Fruit fly (Drosophila melanogaster) whole organism, pupa: ENCODE measurements around the gene C3G.

Experiments
- CG10348 ChIP-seq: fragments of 200-800 bp; sonication (Bioruptor generic); IDR thresholded peaks from 2 replicates; pipeline ENCODE4 v1.3.6; 2022; ENCODE audit warnings: missing biosample characterization, missing genetic modification characterization
- CG12605 ChIP-seq: fragments of 200-800 bp; sonication (Bioruptor generic); IDR thresholded peaks from 2 replicates; pipeline ENCODE4 v1.3.6; 2022; ENCODE audit warnings: missing biosample characterization, missing genetic modification characterization
- CG13204 ChIP-seq: fragments of 200-800 bp; sonication (Bioruptor generic); optimal IDR thresholded peaks from 2 replicates; lab custom pipeline; 2018; ENCODE audit warnings: missing biosample characterization, mild to moderate bottlenecking, missing genetic modification characterization, moderate library complexity
- CG14655 ChIP-seq: fragments of 200-800 bp; sonication (Bioruptor generic); optimal IDR thresholded peaks from 3 replicates; lab custom pipeline; 2017; ENCODE audit warnings: mild to moderate bottlenecking, missing biosample characterization, missing genetic modification reagents, missing genetic modification characterization
- CG15710 ChIP-seq: fragments of 200-800 bp; sonication (Bioruptor generic); optimal IDR thresholded peaks from 2 replicates; lab custom pipeline; 2018; ENCODE audit warnings: missing biosample characterization, mild to moderate bottlenecking, missing genetic modification characterization, moderate library complexity
- CG17806 ChIP-seq: fragments of 200-800 bp; sonication (Bioruptor generic); optimal IDR thresholded peaks from 2 replicates; lab custom pipeline; 2018; ENCODE audit warnings: missing biosample characterization, mild to moderate bottlenecking, missing genetic modification characterization, moderate library complexity
- CG32121 ChIP-seq: fragments of 200-800 bp; sonication (Bioruptor generic); IDR thresholded peaks from 2 replicates; pipeline ENCODE4 v1.3.6; 2022; ENCODE audit warnings: missing biosample characterization, missing genetic modification characterization
- CG34367 ChIP-seq: fragments of 200-800 bp; sonication (Bioruptor generic); optimal IDR thresholded peaks from 2 replicates; lab custom pipeline; 2018; ENCODE audit warnings: missing biosample characterization, mild to moderate bottlenecking, missing genetic modification characterization
- CG4496 ChIP-seq: fragments of 200-800 bp; sonication (Bioruptor generic); IDR thresholded peaks from 3 replicates; pipeline ENCODE4 v1.3.6; 2022; ENCODE audit warnings: missing biosample characterization, missing genetic modification characterization
- CG8159 ChIP-seq: fragments of 200-800 bp; sonication (Bioruptor generic); optimal IDR thresholded peaks from 3 replicates; lab custom pipeline; 2018; ENCODE audit warnings: missing biosample characterization, mild to moderate bottlenecking, missing genetic modification characterization, moderate library complexity
- CG8301 ChIP-seq: fragments of 200-800 bp; sonication (Bioruptor generic); optimal IDR thresholded peaks from 2 replicates; lab custom pipeline; 2018; ENCODE audit warnings: missing biosample characterization, mild to moderate bottlenecking, missing genetic modification characterization
- CG9948 ChIP-seq: fragments of 200-800 bp; sonication (Bioruptor generic); optimal IDR thresholded peaks from 2 replicates; lab custom pipeline; 2018; ENCODE audit warnings: missing biosample characterization, mild to moderate bottlenecking, missing genetic modification characterization, moderate library complexity
- D1 ChIP-seq: fragments of 200-800 bp; sonication (Bioruptor generic); optimal IDR thresholded peaks from 2 replicates; lab custom pipeline; 2018; ENCODE audit warnings: missing biosample characterization, mild to moderate bottlenecking, missing genetic modification characterization, moderate library complexity
- EcR ChIP-seq: fragments of 200-800 bp; sonication (Bioruptor generic); optimal IDR thresholded peaks from 3 replicates; lab custom pipeline; 2019; ENCODE audit warnings: missing biosample characterization, missing genetic modification characterization, mild to moderate bottlenecking, moderate library complexity, missing genetic modification reagents
- Ets98B ChIP-seq: fragments of 200-800 bp; sonication (Bioruptor generic); IDR thresholded peaks from 2 replicates; pipeline ENCODE4 v1.3.6; 2022; ENCODE audit warnings: missing biosample characterization, missing genetic modification characterization
- Pif1A ChIP-seq: fragments of 200-800 bp; sonication (Bioruptor generic); optimal IDR thresholded peaks from 3 replicates; lab custom pipeline; 2016; ENCODE audit warnings: missing biosample characterization, missing genetic modification characterization
- Pif1B ChIP-seq: fragments of 200-800 bp; sonication (Bioruptor generic); optimal IDR thresholded peaks from 3 replicates; lab custom pipeline; 2016; ENCODE audit warnings: missing biosample characterization, missing genetic modification characterization
- Snoo ChIP-seq: fragments of 200-800 bp; sonication (Bioruptor generic); optimal IDR thresholded peaks from 3 replicates; lab custom pipeline; 2017; ENCODE audit warnings: missing biosample characterization, mild to moderate bottlenecking, missing genetic modification characterization, inconsistent platforms
- fd96Ca ChIP-seq: fragments of 200-800 bp; sonication (Bioruptor generic); IDR thresholded peaks from 3 replicates; pipeline ENCODE4 v1.3.6; 2022; ENCODE audit warnings: missing biosample characterization, missing genetic modification characterization
- gl ChIP-seq: fragments of 200-800 bp; sonication (Bioruptor generic); optimal IDR thresholded peaks from 2 replicates; lab custom pipeline; 2018; ENCODE audit warnings: missing biosample characterization, mild to moderate bottlenecking, missing genetic modification characterization
- rn ChIP-seq: fragments of 200-800 bp; sonication (Bioruptor generic); IDR thresholded peaks from 2 replicates; pipeline ENCODE4 v1.3.6; 2022; ENCODE audit warnings: missing biosample characterization, missing genetic modification characterization

The C3G gene

DNA sequence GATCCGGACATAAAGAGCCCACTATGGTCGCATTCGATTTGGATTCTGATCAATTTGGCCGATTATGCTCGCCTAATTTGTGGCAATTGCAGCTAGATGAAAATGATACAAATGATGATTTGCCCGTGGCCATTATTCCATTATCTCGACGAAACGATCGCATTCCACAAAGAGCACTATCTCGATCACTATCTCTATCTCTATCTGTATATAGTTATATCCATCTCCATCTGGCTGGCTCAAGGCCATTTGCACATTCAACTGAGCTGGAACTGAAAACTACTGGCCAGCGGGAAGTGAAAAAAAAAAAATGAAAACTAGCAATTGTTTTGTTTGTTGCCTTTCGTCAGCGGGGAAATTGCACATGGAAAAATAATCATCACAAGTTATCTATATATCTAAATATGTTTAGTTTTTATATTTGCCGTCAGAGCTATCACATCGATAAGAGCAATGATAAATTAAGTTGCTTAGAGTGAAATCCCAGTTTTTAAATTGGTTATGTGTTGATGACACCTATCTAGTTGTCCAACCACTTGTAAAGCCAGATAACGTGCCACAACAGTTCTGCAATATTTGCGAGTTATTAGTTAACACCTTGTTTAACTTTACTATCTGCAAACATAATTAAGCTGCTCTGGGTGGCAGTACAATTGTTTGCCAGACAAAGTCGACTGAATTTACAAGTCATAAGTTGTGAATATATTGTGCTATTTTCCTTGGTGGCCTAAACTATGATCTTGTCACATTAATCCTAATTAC lies 4.0 kb downstream of the C3G start:
- no peak for TF ChIP-seq Ets98B (GFP tag; lab: Robert Waterston, UW)
- TF ChIP-seq CG12605, result no peak
- TF ChIP-seq CG9948 (tag; lab: Kevin White, UChicago), result no peak
- TF ChIP-seq D1 (tag; lab: Kevin White, UChicago), result no peak
- TF ChIP-seq CG8301 (tag; lab: Kevin White, UChicago), result no peak
- no peak for TF ChIP-seq CG32121 (GFP tag; lab: Robert Waterston, UW)
- TF ChIP-seq CG4496 (GFP tag; lab: Robert Waterston, UW), result no peak
- no peak for TF ChIP-seq CG15710 (tag; lab: Kevin White, UChicago)

DNA sequence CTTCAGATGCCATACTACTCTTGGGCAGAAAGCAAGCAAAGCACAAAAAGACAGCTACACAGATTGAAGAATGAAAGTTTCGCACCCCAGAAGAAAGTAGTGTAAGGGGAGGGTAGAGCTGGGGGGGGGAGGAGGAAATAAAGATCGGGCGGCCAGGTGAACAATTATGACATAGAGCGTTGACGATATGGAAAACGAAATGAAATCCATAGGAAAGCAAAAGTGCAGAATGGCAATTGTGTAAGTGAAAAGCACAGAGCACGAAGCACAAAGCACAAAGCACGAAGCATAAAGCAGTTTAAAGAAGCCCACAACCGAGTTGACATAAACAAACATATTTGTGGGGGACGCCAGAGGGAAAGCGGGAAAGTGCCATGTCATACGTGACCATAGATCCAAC lies 6.4 kb downstream of the C3G start:
- TF ChIP-seq CG4496 (GFP tag; lab: Robert Waterston, UW), result no peak
- no peak for TF ChIP-seq CG17806 (tag; lab: Kevin White, UChicago)
- no peak for TF ChIP-seq D1 (tag; lab: Kevin White, UChicago)
- TF ChIP-seq CG15710 (tag; lab: Kevin White, UChicago), result no peak
- TF ChIP-seq gl, result no peak
- TF ChIP-seq Snoo (tag; lab: Kevin White, UChicago), result no peak
- no peak for TF ChIP-seq rn (GFP tag; lab: Robert Waterston, UW)
- TF ChIP-seq CG32121 (GFP tag; lab: Robert Waterston, UW), result no peak
- no peak for TF ChIP-seq CG34367 (tag; lab: Kevin White, UChicago)
- TF ChIP-seq CG13204 (GFP tag; lab: Kevin White, UChicago), result no peak

DNA sequence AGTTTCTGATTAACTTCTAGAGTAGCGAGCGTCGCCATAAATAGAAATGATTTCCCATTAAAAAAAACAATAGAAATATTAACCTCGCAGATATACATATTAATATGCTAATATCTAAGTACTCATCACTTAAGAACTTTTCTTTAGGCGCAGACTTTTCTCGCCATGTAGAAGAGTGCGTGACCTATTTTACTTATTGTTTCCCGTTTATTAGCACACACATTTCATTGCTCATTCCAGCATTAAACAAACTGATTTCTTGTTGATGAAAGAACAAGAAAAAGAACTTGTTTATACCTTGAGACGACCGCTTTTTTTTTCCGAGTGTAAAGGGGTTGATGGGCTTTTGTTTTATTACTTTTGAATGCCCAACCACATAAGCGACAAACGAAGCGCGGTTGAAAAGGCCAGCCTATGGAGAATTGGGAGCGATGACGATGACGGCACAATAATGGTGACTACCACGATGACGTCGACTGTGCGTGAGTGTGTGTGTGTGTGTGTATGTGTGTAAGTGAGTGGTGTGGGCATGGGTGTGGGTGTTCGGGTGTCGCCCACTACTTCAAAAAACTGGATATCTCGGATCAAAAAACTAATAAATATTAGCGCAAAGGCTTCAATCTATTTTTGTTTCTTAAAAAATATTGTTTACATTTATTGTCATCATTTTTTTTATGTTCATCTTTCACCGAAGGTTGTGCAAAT lies 7.3 kb downstream of the C3G start:
- TF ChIP-seq EcR, result no peak
- no peak for TF ChIP-seq CG14655
- no peak for TF ChIP-seq CG34367 (tag; lab: Kevin White, UChicago)
- TF ChIP-seq CG32121 (GFP tag; lab: Robert Waterston, UW), result no peak
- TF ChIP-seq CG8159 (tag; lab: Kevin White, UChicago), result no peak
- no peak for TF ChIP-seq CG8301 (tag; lab: Kevin White, UChicago)
- no peak for TF ChIP-seq fd96Ca (GFP tag; lab: Robert Waterston, UW)
- no peak for TF ChIP-seq CG12605
- no peak for TF ChIP-seq CG10348 (GFP tag; lab: Robert Waterston, UW)
- TF ChIP-seq rn (GFP tag; lab: Robert Waterston, UW), result no peak
- no peak for TF ChIP-seq Pif1B (GFP tag; lab: Kevin White, UChicago)
- no peak for TF ChIP-seq D1 (tag; lab: Kevin White, UChicago)
- no peak for TF ChIP-seq CG15710 (tag; lab: Kevin White, UChicago)
- TF ChIP-seq CG4496 (GFP tag; lab: Robert Waterston, UW), result no peak
- no peak for TF ChIP-seq CG9948 (tag; lab: Kevin White, UChicago)
- TF ChIP-seq, all 21 proteins: peak for 0

DNA sequence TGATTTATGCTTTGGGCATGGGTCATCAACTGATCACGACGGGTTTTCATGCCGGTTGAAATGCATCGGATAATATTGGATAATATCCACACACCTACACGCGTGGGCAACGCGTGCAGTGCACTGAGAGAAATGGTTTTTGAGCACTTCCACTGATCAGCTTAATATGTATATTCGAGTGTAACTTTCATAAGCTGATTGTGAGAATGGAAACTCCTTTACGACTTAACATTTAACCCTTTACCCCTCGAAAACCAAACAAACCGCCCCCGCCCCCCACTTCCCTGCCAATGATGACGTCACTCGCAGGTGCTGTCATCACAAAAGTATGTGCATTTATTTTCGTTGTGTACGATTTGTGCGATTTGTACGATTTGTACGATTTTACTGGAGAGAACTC lies 8.6 kb downstream of the C3G start:
- peak; percentile 2 for TF ChIP-seq Pif1A
- TF ChIP-seq CG13204 (GFP tag; lab: Kevin White, UChicago), result no peak
- TF ChIP-seq CG15710 (tag; lab: Kevin White, UChicago), result no peak
- 0 out of 3 replicates have a peak, but pooled peaks have one; percentile 22 for TF ChIP-seq fd96Ca (GFP tag; lab: Robert Waterston, UW)
- peak; percentile 9 for TF ChIP-seq Snoo (tag; lab: Kevin White, UChicago)

DNA sequence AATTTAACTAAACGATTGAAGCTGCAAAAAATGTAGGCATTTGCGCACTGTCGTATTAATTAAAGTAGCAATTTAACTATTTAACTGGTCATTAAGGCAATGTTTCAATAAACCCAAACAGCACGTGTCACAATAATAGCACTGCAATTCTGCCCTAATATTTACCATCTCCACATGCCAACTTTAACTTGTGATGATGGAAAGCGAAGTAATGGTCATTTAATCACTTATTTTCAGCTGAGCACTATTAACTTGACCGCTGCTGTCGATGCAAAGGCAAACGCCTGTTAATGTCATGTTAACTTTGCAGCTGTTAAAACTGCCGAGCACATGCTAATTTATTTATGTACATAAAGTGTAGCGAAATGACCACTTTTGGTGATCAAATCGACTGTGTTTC lies 9.2 kb downstream of the C3G start:
- TF ChIP-seq CG9948 (tag; lab: Kevin White, UChicago), result peak; percentile 53
- peak; percentile 86 for TF ChIP-seq CG32121 (GFP tag; lab: Robert Waterston, UW)
- peak; percentile 81 for TF ChIP-seq CG12605
- peak; percentile 57 for TF ChIP-seq CG10348 (GFP tag; lab: Robert Waterston, UW)
- peak; percentile 94 for TF ChIP-seq CG4496 (GFP tag; lab: Robert Waterston, UW)
- TF ChIP-seq CG17806 (tag; lab: Kevin White, UChicago), result peak; percentile 60
- TF ChIP-seq CG13204 (GFP tag; lab: Kevin White, UChicago), result no peak
- TF ChIP-seq CG8159 (tag; lab: Kevin White, UChicago), result peak; percentile 58
- peak; percentile 72 for TF ChIP-seq CG34367 (tag; lab: Kevin White, UChicago)
- TF ChIP-seq Ets98B (GFP tag; lab: Robert Waterston, UW), result peak; percentile 91
- TF ChIP-seq CG8301 (tag; lab: Kevin White, UChicago), result peak; percentile 72
- TF ChIP-seq D1 (tag; lab: Kevin White, UChicago), result no peak
- peak; percentile 58 for TF ChIP-seq CG15710 (tag; lab: Kevin White, UChicago)
- peak; percentile 70 for TF ChIP-seq Pif1A
- peak; percentile 64 for TF ChIP-seq Pif1B (GFP tag; lab: Kevin White, UChicago)
- peak; percentile 70 for TF ChIP-seq CG14655
- TF ChIP-seq gl, result peak; percentile 34
- TF ChIP-seq rn (GFP tag; lab: Robert Waterston, UW), result peak; percentile 74
- peak; percentile 87 for TF ChIP-seq fd96Ca (GFP tag; lab: Robert Waterston, UW)
- no peak for TF ChIP-seq EcR
- peak; percentile 52 for TF ChIP-seq Snoo (tag; lab: Kevin White, UChicago)
